Fruit fly (Drosophila melanogaster) whole organism, wandering third instar larva: ENCODE measurements around the gene CG42693.
A peak's percentile ranks its signal among the peaks of the same experiment; 100 is the strongest.

Experiments used
- Abd-B ChIP-seq: fragments of >200 bp; optimal IDR thresholded peaks from 2 replicates; lab custom pipeline; 2017; ENCODE audit warnings: missing biosample characterization, missing genetic modification characterization
- CG32264 ChIP-seq: fragments of 200-800 bp; sonication (Bioruptor generic); optimal IDR thresholded peaks from 2 replicates; lab custom pipeline; 2016; ENCODE audit warnings: missing biosample characterization, missing genetic modification characterization
- CG9705 ChIP-seq: fragments of 200-800 bp; sonication (Bioruptor generic); optimal IDR thresholded peaks from 2 replicates; lab custom pipeline; 2018; ENCODE audit warnings: missing biosample characterization, mild to moderate bottlenecking, missing genetic modification characterization
- CrebA ChIP-seq: fragments of 200-800 bp; sonication (Bioruptor generic); optimal IDR thresholded peaks from 2 replicates; lab custom pipeline; 2016; ENCODE audit warnings: missing biosample characterization, mild to moderate bottlenecking, missing genetic modification characterization, borderline replicate concordance
- Dfd ChIP-seq: fragments of >200 bp; optimal IDR thresholded peaks from 2 replicates; lab custom pipeline; 2017; ENCODE audit warnings: missing biosample characterization, missing genetic modification characterization
- Dif ChIP-seq: fragments of 200-275, 200-300 bp; sonication (Bioruptor generic); optimal IDR thresholded peaks from 2 replicates; lab custom pipeline; 2018; ENCODE audit warnings: missing biosample characterization, missing genetic modification characterization; ENCODE audit not compliant: partially characterized antibody
- GATAd ChIP-seq: sonication (Bioruptor generic); optimal IDR thresholded peaks from 2 replicates; lab custom pipeline; 2016; ENCODE audit warnings: missing biosample characterization, missing genetic modification characterization
- HLH106 ChIP-seq: fragments of 200-800 bp; optimal IDR thresholded peaks from 3 replicates; lab custom pipeline; 2019; ENCODE audit warnings: missing biosample characterization, mild to moderate bottlenecking, missing genetic modification characterization, moderate library complexity
- Hnf4 ChIP-seq: fragments of 200-800 bp; sonication (Bioruptor generic); optimal IDR thresholded peaks from 2 replicates; lab custom pipeline; 2016; ENCODE audit warnings: missing biosample characterization, mild to moderate bottlenecking, missing genetic modification characterization
- Hr78 ChIP-seq: fragments of >200 bp; optimal IDR thresholded peaks from 2 replicates; lab custom pipeline; 2017; ENCODE audit warnings: missing biosample characterization, missing genetic modification characterization
- Jra ChIP-seq: sonication (Bioruptor generic); optimal IDR thresholded peaks from 2 replicates; lab custom pipeline; 2016; ENCODE audit warnings: missing biosample characterization, missing genetic modification characterization
- N ChIP-seq: fragments of >200 bp; optimal IDR thresholded peaks from 2 replicates; lab custom pipeline; 2018; ENCODE audit warnings: missing biosample characterization, missing external identifiers, missing genetic modification characterization
- Rel ChIP-seq, 2 experiments: fragments of 200-800 bp; sonication (Bioruptor generic) in 1 of 2; optimal IDR thresholded peaks; 2 replicates in 1 of 2; 3 replicates in 1 of 2; lab custom pipeline; 2016 to 2019; ENCODE audit warnings: mild to moderate bottlenecking in 2 of 2, missing biosample characterization in 2 of 2, missing genetic modification characterization in 2 of 2, moderate library complexity in 1 of 2
- Sp1 ChIP-seq: fragments of 200-800 bp; sonication (Bioruptor generic); optimal IDR thresholded peaks from 3 replicates; lab custom pipeline; 2019; ENCODE audit warnings: missing biosample characterization, mild to moderate bottlenecking, missing genetic modification characterization, moderate library complexity
- Vsx2 ChIP-seq: fragments of 200-300, 225-300 bp; sonication (Bioruptor generic); optimal IDR thresholded peaks from 2 replicates; lab custom pipeline; 2018; ENCODE audit warnings: missing biosample characterization, missing genetic modification characterization; ENCODE audit not compliant: partially characterized antibody
- br ChIP-seq: fragments of 200-800 bp; sonication (Bioruptor generic); optimal IDR thresholded peaks from 2 replicates; lab custom pipeline; 2016; ENCODE audit warnings: missing biosample characterization, missing genetic modification characterization
- brk ChIP-seq: fragments of 200-800 bp; sonication (Bioruptor generic); optimal IDR thresholded peaks from 2 replicates; lab custom pipeline; 2016; ENCODE audit warnings: missing biosample characterization, mild to moderate bottlenecking, missing genetic modification characterization
- dl ChIP-seq, 2 experiments: fragments of 175-275, 200-275 bp in 1 of 2; fragments of 200-275 bp in 1 of 2; sonication (Bioruptor generic); optimal IDR thresholded peaks; lab custom pipeline; 2018; ENCODE audit warnings: mild to moderate bottlenecking in 2 of 2, missing biosample characterization in 2 of 2, missing genetic modification characterization in 2 of 2, moderate library complexity in 2 of 2; ENCODE audit not compliant: partially characterized antibody in 2 of 2, insufficient read depth in 1 of 2
- dmrt93B ChIP-seq: fragments of 200-800 bp; sonication (Bioruptor generic); optimal IDR thresholded peaks from 2 replicates; lab custom pipeline; 2018; ENCODE audit warnings: missing biosample characterization, mild to moderate bottlenecking, missing genetic modification characterization
- dsf ChIP-seq: sonication (Bioruptor generic); optimal IDR thresholded peaks from 2 replicates; lab custom pipeline; 2016; ENCODE audit warnings: missing biosample characterization, missing genetic modification characterization, borderline replicate concordance
- ey ChIP-seq: fragments of 200-800 bp; sonication (Bioruptor generic); optimal IDR thresholded peaks from 2 replicates; lab custom pipeline; 2016; ENCODE audit warnings: missing biosample characterization, missing genetic modification characterization
- foxo ChIP-seq, 2 experiments: fragments of 200-800 bp; sonication (Bioruptor generic); optimal IDR thresholded peaks; 2 replicates in 1 of 2; 3 replicates in 1 of 2; lab custom pipeline; 2016 to 2017; ENCODE audit warnings: missing biosample characterization in 2 of 2, missing genetic modification characterization in 2 of 2
- fru ChIP-seq: fragments of 200-800 bp; sonication (Bioruptor generic); optimal IDR thresholded peaks from 3 replicates; lab custom pipeline; 2016; ENCODE audit warnings: missing biosample characterization, mild to moderate bottlenecking, missing genetic modification characterization
- h ChIP-seq: fragments of 200-800 bp; sonication (Bioruptor generic); optimal IDR thresholded peaks from 3 replicates; lab custom pipeline; 2016; ENCODE audit warnings: missing biosample characterization, mild to moderate bottlenecking, missing genetic modification characterization
- jim ChIP-seq: fragments of 175-275, 200-325 bp; sonication (Bioruptor generic); optimal IDR thresholded peaks from 2 replicates; lab custom pipeline; 2016; ENCODE audit warnings: missing biosample characterization, mild to moderate bottlenecking, missing genetic modification characterization
- lola ChIP-seq: fragments of >200 bp; optimal IDR thresholded peaks from 2 replicates; lab custom pipeline; 2017; ENCODE audit warnings: missing biosample characterization, missing genetic modification characterization
- pan ChIP-seq: fragments of >200 bp; optimal IDR thresholded peaks from 2 replicates; lab custom pipeline; 2017
- psq ChIP-seq: fragments of 200-800 bp; sonication (Bioruptor generic); optimal IDR thresholded peaks from 3 replicates; lab custom pipeline; 2017; ENCODE audit warnings: missing biosample characterization, mild to moderate bottlenecking, missing genetic modification characterization, moderate library complexity
- rgr ChIP-seq: fragments of 200-800 bp; sonication (Bioruptor generic); optimal IDR thresholded peaks from 3 replicates; lab custom pipeline; 2016; ENCODE audit warnings: missing biosample characterization, mild to moderate bottlenecking, missing genetic modification characterization
- sage ChIP-seq: fragments of 200-800 bp; sonication (Bioruptor generic); optimal IDR thresholded peaks from 2 replicates; lab custom pipeline; 2016; ENCODE audit warnings: missing biosample characterization, mild to moderate bottlenecking, missing genetic modification characterization
- sv ChIP-seq: fragments of 200-800 bp; sonication (Bioruptor generic); optimal IDR thresholded peaks from 3 replicates; lab custom pipeline; 2016; ENCODE audit warnings: missing biosample characterization, missing genetic modification characterization
- tai ChIP-seq: sonication (Bioruptor generic); optimal IDR thresholded peaks from 2 replicates; lab custom pipeline; 2016; ENCODE audit warnings: missing biosample characterization, missing genetic modification characterization
- usp ChIP-seq: fragments of >200 bp; optimal IDR thresholded peaks from 2 replicates; lab custom pipeline; 2017; ENCODE audit warnings: missing biosample characterization, missing genetic modification characterization
- woc ChIP-seq: sonication (Bioruptor generic); optimal IDR thresholded peaks from 2 replicates; lab custom pipeline; 2016; ENCODE audit warnings: missing biosample characterization, mild to moderate bottlenecking, missing genetic modification characterization

Gene CG42693

dm6 chr3R:31708240-31708639, at the start of gene CG42693:
Gene CG42693, minus strand, starts transcription at chr3R:31708340.
- TF ChIP-seq pan (lab: Kevin White, UChicago) (no peak), lola (no peak), CG32264 (GFP tag; lab: Kevin White, UChicago) (no peak), dl (GFP tag; optimal IDR thresholded peaks at IDR 0.05; lab: Kevin White, UChicago; ENCODE audit: insufficient read depth in 1 of 2, partially characterized antibody in 2 of 2) (no peak), woc (GFP tag; lab: Kevin White, UChicago) (no peak), Jra (GFP tag; lab: Kevin White, UChicago) (no peak), Dif (no peak), foxo (GFP tag; optimal IDR thresholded peaks at IDR 0.05; lab: Kevin White, UChicago) (no peak), brk (GFP tag; lab: Kevin White, UChicago) (no peak), ey (no peak), usp (no peak), sage (no peak)
- TF ChIP-seq, all 38 proteins: peak for 0

dm6 chr3R:31754605-31755004, 46.5 kb upstream of the CG42693 start, which contains the start of gene salt:
Gene salt, minus strand, starts transcription at chr3R:31754705.
- TF ChIP-seq Dif (no peak), dl (GFP tag; optimal IDR thresholded peaks at IDR 0.05; lab: Kevin White, UChicago; ENCODE audit: insufficient read depth in 1 of 2, partially characterized antibody in 2 of 2) (no peak), fru (GFP tag; lab: Kevin White, UChicago) (no peak), pan (lab: Kevin White, UChicago) (no peak), N (GFP tag; lab: Kevin White, UChicago) (no peak), CrebA (no peak), dmrt93B (no peak), tai (no peak), Sp1 (GFP tag; lab: Kevin White, UChicago) (no peak), usp (no peak), brk (GFP tag; lab: Kevin White, UChicago) (no peak), Hnf4 (no peak), HLH106 (tag; lab: Kevin White, UChicago) (no peak), woc (GFP tag; lab: Kevin White, UChicago) (no peak), CG32264 (GFP tag; lab: Kevin White, UChicago) (no peak)
- TF ChIP-seq, all 38 proteins: peak for 0

- TF ChIP-seq sage (no peak), fru (GFP tag; lab: Kevin White, UChicago) (peak; percentile 41), psq (GFP tag; lab: Kevin White, UChicago) (peak; percentile 100), Rel (GFP tag; optimal IDR thresholded peaks at IDR 0.05; lab: Kevin White, UChicago) (peak; percentile 53), Rel (tag; optimal IDR thresholded peaks at IDR 0.05; lab: Kevin White, UChicago) (peak; percentile 59), Abd-B (GFP tag; lab: Kevin White, UChicago) (no peak), Dif (peak; percentile 20), h (peak; percentile 30), Hr78 (GFP tag; lab: Kevin White, UChicago) (peak; percentile 6), HLH106 (tag; lab: Kevin White, UChicago) (no peak), CG9705 (GFP tag; lab: Kevin White, UChicago) (no peak), rgr (GFP tag; lab: Kevin White, UChicago) (peak; percentile 21), Hnf4 (peak; percentile 4), foxo (GFP tag; optimal IDR thresholded peaks at IDR 0.05; lab: Kevin White, UChicago) (peak in 1 of 2 experiments; percentile 40), br (peak; percentile 18), Sp1 (GFP tag; lab: Kevin White, UChicago) (peak; percentile 61), N (GFP tag; lab: Kevin White, UChicago) (peak; percentile 81)
Observed at dm6 chr3R:31748093-31748996, 40.2 kb upstream of the CG42693 start.

dm6 chr3R:31747429-31748048, 39.4 kb upstream of the CG42693 start, which contains the start of the genes nero and CG1910:
Gene nero, minus strand, starts transcription at chr3R:31747558.
Gene CG1910, plus strand, starts transcription at chr3R:31747643.
- TF ChIP-seq brk (GFP tag; lab: Kevin White, UChicago) (no peak), Jra (GFP tag; lab: Kevin White, UChicago) (peak; percentile 22), lola (no peak), fru (GFP tag; lab: Kevin White, UChicago) (no peak), Hr78 (GFP tag; lab: Kevin White, UChicago) (no peak), dsf (GFP tag; lab: Kevin White, UChicago) (no peak), psq (GFP tag; lab: Kevin White, UChicago) (no peak), jim (GFP tag; lab: Kevin White, UChicago) (no peak), pan (lab: Kevin White, UChicago) (no peak), dmrt93B (no peak), Dif (no peak), h (peak; percentile 46), CG9705 (GFP tag; lab: Kevin White, UChicago) (no peak), HLH106 (tag; lab: Kevin White, UChicago) (peak; percentile 15), GATAd (GFP tag; lab: Kevin White, UChicago) (no peak), sv (GFP tag; lab: Kevin White, UChicago) (no peak), ey (no peak), N (GFP tag; lab: Kevin White, UChicago) (no peak), Sp1 (GFP tag; lab: Kevin White, UChicago) (peak; percentile 19), tai (no peak), br (no peak), Vsx2 (GFP tag; lab: Kevin White, UChicago) (no peak), Dfd (GFP tag; lab: Kevin White, UChicago) (no peak), CG32264 (GFP tag; lab: Kevin White, UChicago) (no peak), foxo (GFP tag; optimal IDR thresholded peaks at IDR 0.05; lab: Kevin White, UChicago) (peak in 1 of 2 experiments; percentile 15), CrebA (no peak), woc (GFP tag; lab: Kevin White, UChicago) (no peak), sage (no peak), Rel (GFP tag; optimal IDR thresholded peaks at IDR 0.05; lab: Kevin White, UChicago) (no peak), Rel (tag; optimal IDR thresholded peaks at IDR 0.05; lab: Kevin White, UChicago) (peak; percentile 33), Hnf4 (peak; percentile 34), usp (no peak)
